Fruit fly (Drosophila melanogaster) whole organism, adult: Measurements from ENCODE around the gene CG10195.

ENCODE experiments used
- CG11617 ChIP-seq: fragments of 200-800 bp; sonication (Bioruptor generic); optimal IDR thresholded peaks from 2 replicates; lab custom pipeline; 2017; ENCODE audit warnings: mild to moderate bottlenecking, missing biosample characterization, missing genetic modification reagents, missing genetic modification characterization
- CG12768 ChIP-seq: fragments of 200-800 bp; sonication (Bioruptor generic); optimal IDR thresholded peaks from 2 replicates; lab custom pipeline; 2017; ENCODE audit warnings: missing biosample characterization, missing genetic modification characterization, mild to moderate bottlenecking, moderate library complexity, missing genetic modification reagents
- CG14711 ChIP-seq: fragments of 200-800 bp; sonication (Bioruptor generic); optimal IDR thresholded peaks from 2 replicates; lab custom pipeline; 2018; ENCODE audit warnings: missing biosample characterization, mild to moderate bottlenecking, missing genetic modification characterization, moderate library complexity
- CG1620 ChIP-seq: fragments of 200-800 bp; sonication (Bioruptor generic); optimal IDR thresholded peaks from 2 replicates; lab custom pipeline; 2016; ENCODE audit warnings: missing biosample characterization, missing genetic modification characterization
- CG33017 ChIP-seq: fragments of 200-800 bp; sonication (Bioruptor generic); optimal IDR thresholded peaks from 2 replicates; lab custom pipeline; 2018; ENCODE audit warnings: missing biosample characterization, mild to moderate bottlenecking, missing genetic modification characterization, moderate library complexity
- CG5204 ChIP-seq: fragments of 200-800 bp; sonication (Bioruptor generic); optimal IDR thresholded peaks from 2 replicates; lab custom pipeline; 2016; ENCODE audit warnings: missing biosample characterization, missing genetic modification characterization
- CG7045 ChIP-seq: fragments of 200-800 bp; sonication (Bioruptor generic); optimal IDR thresholded peaks from 2 replicates; lab custom pipeline; 2017; ENCODE audit warnings: missing biosample characterization, mild to moderate bottlenecking, missing genetic modification characterization
- CG7101 ChIP-seq: fragments of 200-800 bp; sonication (Bioruptor generic); optimal IDR thresholded peaks from 2 replicates; lab custom pipeline; 2018; ENCODE audit warnings: missing biosample characterization, mild to moderate bottlenecking, missing genetic modification characterization, moderate library complexity
- Clk ChIP-seq: fragments of 200-800 bp; sonication (Bioruptor generic); optimal IDR thresholded peaks from 2 replicates; lab custom pipeline; 2017; ENCODE audit warnings: missing biosample characterization, missing genetic modification characterization
- Crg-1 ChIP-seq: fragments of 200-800 bp; sonication (Bioruptor generic); optimal IDR thresholded peaks from 2 replicates; lab custom pipeline; 2016; ENCODE audit warnings: missing biosample characterization, missing genetic modification characterization
- Hr96 ChIP-seq: fragments of 200-800 bp; sonication (Bioruptor generic); optimal IDR thresholded peaks from 2 replicates; lab custom pipeline; 2016; ENCODE audit warnings: missing biosample characterization, missing genetic modification characterization
- Mnt ChIP-seq: fragments of 200-800 bp; sonication (Bioruptor generic); optimal IDR thresholded peaks from 2 replicates; lab custom pipeline; 2016; ENCODE audit warnings: missing biosample characterization, mild to moderate bottlenecking, missing genetic modification characterization
- bab1 ChIP-seq: fragments of 200-800 bp; sonication (Bioruptor generic); optimal IDR thresholded peaks from 3 replicates; lab custom pipeline; 2019; ENCODE audit warnings: missing biosample characterization, mild to moderate bottlenecking, missing genetic modification characterization, moderate library complexity
- cic ChIP-seq: fragments of 200-800 bp; sonication (Bioruptor generic); optimal IDR thresholded peaks from 2 replicates; lab custom pipeline; 2017; ENCODE audit warnings: missing biosample characterization, mild to moderate bottlenecking, missing genetic modification characterization, moderate library complexity
- cnc ChIP-seq, 2 experiments: fragments of >200 bp; optimal IDR thresholded peaks; 2 replicates each; lab custom pipeline; 2017
- kay ChIP-seq: fragments of 200-800 bp; sonication (Bioruptor generic); peaks from one replicate; lab custom pipeline; 2016; ENCODE audit warnings: missing biosample characterization, missing genetic modification characterization, borderline replicate concordance
- ovo ChIP-seq: fragments of 200-800 bp; sonication (Bioruptor generic); optimal IDR thresholded peaks from 2 replicates; lab custom pipeline; 2016; ENCODE audit warnings: missing biosample characterization, missing genetic modification characterization
- pad ChIP-seq: fragments of 200-800 bp; sonication (Bioruptor generic); optimal IDR thresholded peaks from 3 replicates; lab custom pipeline; 2017; ENCODE audit warnings: missing biosample characterization, missing genetic modification characterization, mild to moderate bottlenecking, moderate library complexity, missing genetic modification reagents
- tj ChIP-seq: fragments of 200-800 bp; sonication (Bioruptor generic); optimal IDR thresholded peaks from 3 replicates; lab custom pipeline; 2017; ENCODE audit warnings: missing biosample characterization, mild to moderate bottlenecking, missing genetic modification characterization, moderate library complexity
- toe ChIP-seq: fragments of 200-800 bp; sonication (Bioruptor generic); optimal IDR thresholded peaks from 2 replicates; lab custom pipeline; 2016; ENCODE audit warnings: missing biosample characterization, missing genetic modification characterization

The CG10195 gene

DNA sequence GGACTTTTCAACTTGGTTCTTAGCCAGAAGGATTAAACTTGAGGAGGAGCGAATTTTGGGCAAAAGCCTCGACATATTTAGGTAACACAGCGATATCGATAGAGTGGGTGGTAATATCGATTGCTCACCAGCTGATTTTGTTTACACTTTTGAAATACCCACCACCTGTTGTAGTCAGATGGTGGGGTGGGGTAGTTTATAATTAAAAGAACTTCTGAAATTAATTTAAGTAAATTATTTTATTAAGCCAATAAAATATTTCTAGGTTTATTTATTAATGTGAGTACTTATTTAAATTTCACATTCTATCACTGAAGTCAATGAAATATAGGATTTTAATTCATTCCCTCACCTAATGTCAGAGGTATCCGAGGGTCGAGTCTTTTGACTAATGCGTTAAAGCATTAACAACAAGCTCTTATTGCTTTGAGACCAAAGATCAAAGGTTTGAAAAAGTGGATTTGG is 5.5 kb upstream of the CG10195 start, which contains the start of the genes CG10194 and CG18094:
TSS of gene CG10194 (minus strand) at position 108 of the 465 bp plus-strand sequence.
TSS of gene CG18094 (plus strand) at position 266 of the 465 bp plus-strand sequence.
- TF ChIP-seq tj (GFP tag; lab: Kevin White, UChicago) (peak; percentile 51), ovo (no peak), kay (GFP tag; lab: Kevin White, UChicago) (no peak), Crg-1 (GFP tag; lab: Kevin White, UChicago) (no peak), CG33017 (tag; lab: Kevin White, UChicago) (peak; percentile 84), CG7101 (peak; percentile 68), Hr96 (GFP tag; lab: Kevin White, UChicago) (no peak), bab1 (GFP tag; lab: Kevin White, UChicago) (peak; percentile 88), CG12768 (peak; percentile 69), CG14711 (tag; lab: Kevin White, UChicago) (peak; percentile 69), cnc (optimal IDR thresholded peaks at IDR 0.05; lab: Kevin White, UChicago) (no peak), CG7045 (GFP tag; lab: Kevin White, UChicago) (no peak), CG11617 (GFP tag; lab: Kevin White, UChicago) (peak; percentile 60), cic (GFP tag; lab: Kevin White, UChicago) (peak; percentile 18), Mnt (GFP tag; lab: Kevin White, UChicago) (peak; percentile 36)

DNA sequence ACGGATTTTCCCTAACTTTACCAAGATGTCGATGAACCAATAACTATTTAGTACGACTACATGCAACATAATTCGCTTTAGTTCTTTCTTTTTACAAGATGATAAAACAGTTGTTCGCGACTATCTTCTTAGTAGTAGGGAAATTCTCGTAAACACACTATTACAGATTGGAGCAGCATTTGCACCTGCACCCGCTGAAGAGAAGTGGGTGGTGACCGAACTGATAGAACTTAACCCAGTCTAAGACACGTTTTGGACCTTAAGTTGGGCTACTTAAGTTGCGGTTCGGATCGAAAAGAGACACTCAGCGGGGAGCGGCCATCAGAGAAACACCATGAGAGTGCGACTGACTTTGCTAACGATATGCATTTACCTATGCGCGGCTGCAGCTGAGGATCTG is 2.7 kb upstream of the CG10195 start, which contains the start of gene CG13083:
TSS of gene CG13083 (plus strand) at position 301 of the 400 bp plus-strand sequence.
- TF ChIP-seq CG33017 (tag; lab: Kevin White, UChicago) = no peak
- no peak for TF ChIP-seq CG12768
- no peak for TF ChIP-seq CG7045 (GFP tag; lab: Kevin White, UChicago)
- no peak for TF ChIP-seq ovo
- TF ChIP-seq Hr96 (GFP tag; lab: Kevin White, UChicago) = no peak
- no peak for TF ChIP-seq CG11617 (GFP tag; lab: Kevin White, UChicago)
- no peak for TF ChIP-seq CG1620 (GFP tag; lab: Kevin White, UChicago)
- no peak for TF ChIP-seq CG7101
- TF ChIP-seq cic (GFP tag; lab: Kevin White, UChicago) = no peak
- TF ChIP-seq kay (GFP tag; lab: Kevin White, UChicago) = no peak
- no peak for TF ChIP-seq pad (GFP tag; lab: Kevin White, UChicago)
- no peak for TF ChIP-seq Mnt (GFP tag; lab: Kevin White, UChicago)
- TF ChIP-seq CG5204 = no peak
- no peak for TF ChIP-seq CG14711 (tag; lab: Kevin White, UChicago)
- no peak for TF ChIP-seq bab1 (GFP tag; lab: Kevin White, UChicago)
- TF ChIP-seq Clk (GFP tag; lab: Kevin White, UChicago) = no peak
- no peak for TF ChIP-seq toe (GFP tag; lab: Kevin White, UChicago)
- no peak for TF ChIP-seq tj (GFP tag; lab: Kevin White, UChicago)
- no peak for TF ChIP-seq Crg-1 (GFP tag; lab: Kevin White, UChicago)

- TF ChIP-seq Hr96 (GFP tag; lab: Kevin White, UChicago) (no peak), Mnt (GFP tag; lab: Kevin White, UChicago) (no peak), CG11617 (GFP tag; lab: Kevin White, UChicago) (no peak), bab1 (GFP tag; lab: Kevin White, UChicago) (no peak), kay (GFP tag; lab: Kevin White, UChicago) (no peak), CG5204 (no peak), pad (GFP tag; lab: Kevin White, UChicago) (no peak), CG14711 (tag; lab: Kevin White, UChicago) (no peak), CG1620 (GFP tag; lab: Kevin White, UChicago) (no peak), CG33017 (tag; lab: Kevin White, UChicago) (no peak), Crg-1 (GFP tag; lab: Kevin White, UChicago) (no peak), CG7101 (no peak), CG12768 (no peak), CG7045 (GFP tag; lab: Kevin White, UChicago) (no peak), toe (GFP tag; lab: Kevin White, UChicago) (no peak), Clk (GFP tag; lab: Kevin White, UChicago) (no peak), tj (GFP tag; lab: Kevin White, UChicago) (no peak), ovo (no peak)
Measured at dm6 chr2L:19480406-19481334, 3.8 kb downstream of the CG10195 start.

DNA sequence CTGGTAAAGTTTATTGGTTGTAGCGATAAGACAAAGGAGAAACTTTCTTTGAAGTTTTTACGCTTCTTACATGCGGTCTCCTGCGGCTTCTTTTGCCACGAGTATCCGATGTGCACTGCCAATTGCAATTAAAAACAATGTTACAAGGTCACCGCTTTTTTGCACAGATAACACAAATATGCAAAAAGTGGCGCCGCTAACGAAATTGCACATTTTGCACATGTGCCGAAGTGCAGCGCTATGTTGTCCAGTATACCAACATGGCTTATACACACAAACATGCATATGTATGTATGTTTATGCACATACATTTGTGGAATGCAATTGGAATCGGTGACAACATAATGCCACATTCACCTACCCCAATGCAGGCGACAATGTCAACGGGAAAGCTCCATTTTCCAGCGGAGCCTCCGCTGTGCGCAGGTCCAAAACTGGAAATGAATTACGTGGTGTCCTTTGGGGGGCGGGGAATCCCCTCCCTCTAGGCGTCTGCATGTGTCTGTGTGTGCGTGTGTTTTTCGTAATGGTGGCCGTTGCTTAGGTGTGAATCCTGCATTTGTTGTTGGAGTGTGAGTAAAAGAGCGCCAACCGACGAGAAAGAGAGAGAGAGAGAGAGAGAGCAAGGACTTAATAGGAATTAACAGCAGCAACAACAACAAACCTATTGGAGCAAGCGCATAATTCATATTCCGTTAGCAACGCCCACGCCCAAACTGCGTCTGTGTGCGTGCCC is 5.1 kb downstream of the CG10195 start:
- no peak for TF ChIP-seq Crg-1 (GFP tag; lab: Kevin White, UChicago)
- peak; percentile 74 for TF ChIP-seq pad (GFP tag; lab: Kevin White, UChicago)
- no peak for TF ChIP-seq CG7101
- peak; percentile 98 for TF ChIP-seq tj (GFP tag; lab: Kevin White, UChicago)

DNA sequence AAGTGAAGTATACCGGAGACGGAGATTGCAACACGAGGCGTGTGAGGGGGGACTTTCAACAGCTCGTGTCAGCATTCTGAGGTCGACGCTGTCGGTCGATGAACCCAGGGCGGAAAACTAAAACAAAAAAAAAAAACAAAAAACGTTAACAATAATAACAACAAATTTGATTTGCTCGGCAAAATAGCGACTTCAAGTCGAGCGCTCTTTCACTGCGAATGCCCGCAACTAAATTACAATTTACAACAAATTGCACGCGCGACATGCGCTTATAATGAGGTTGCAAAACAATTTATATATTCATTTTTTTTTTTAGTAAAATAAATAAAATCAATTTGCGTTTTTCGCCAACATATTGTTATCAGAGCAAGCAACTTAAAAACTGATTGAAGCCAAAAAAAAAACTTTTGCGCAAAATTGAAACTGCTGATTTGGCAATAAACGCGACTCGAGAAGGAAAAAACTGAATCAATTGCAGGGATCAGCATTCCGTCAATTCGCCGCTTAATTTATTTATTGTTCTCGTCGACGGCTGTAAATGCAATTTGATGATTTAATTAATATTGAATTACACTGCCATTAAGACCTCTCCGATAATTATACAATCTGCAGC is 11.0 kb downstream of the CG10195 start:
- TF ChIP-seq CG12768 (no peak), kay (GFP tag; lab: Kevin White, UChicago) (peak; percentile 41), tj (GFP tag; lab: Kevin White, UChicago) (peak; percentile 100), CG14711 (tag; lab: Kevin White, UChicago) (no peak), Mnt (GFP tag; lab: Kevin White, UChicago) (peak; percentile 7)
